Worm (Caenorhabditis elegans) whole organism, young adult: ENCODE measurements around the gene C13F10.6.

Source experiments
- Y53F4B.3 ChIP-seq: fragments of 200-800 bp; sonication (Bioruptor generic); IDR thresholded peaks from 2 replicates; pipeline ENCODE4 v1.3.6; 2022; ENCODE audit warnings: missing genetic modification reagents, missing genetic modification characterization, missing compliant biosample characterization
- cebp-2 ChIP-seq: fragments of 200-800 bp; sonication (Bioruptor generic); IDR thresholded peaks from 2 replicates; pipeline ENCODE4 v1.3.6; 2022; ENCODE audit warnings: missing genetic modification characterization, missing compliant biosample characterization
- egrh-3 ChIP-seq: fragments of 200-800 bp; sonication (Bioruptor generic); IDR thresholded peaks from 2 replicates; pipeline ENCODE4 v1.3.6; 2022; ENCODE audit warnings: missing genetic modification reagents, missing genetic modification characterization, missing compliant biosample characterization
- let-526 ChIP-seq: fragments of 200-800 bp; sonication (Bioruptor generic); IDR thresholded peaks from 2 replicates; pipeline ENCODE4 v1.3.6; 2022; ENCODE audit warnings: missing genetic modification reagents, missing genetic modification characterization, missing compliant biosample characterization
- nhr-179 ChIP-seq: sonication (generic microtip); optimal IDR thresholded peaks from 2 replicates; lab custom pipeline; 2016; ENCODE audit warnings: mild to moderate bottlenecking, missing genetic modification characterization, missing compliant biosample characterization

DNA sequence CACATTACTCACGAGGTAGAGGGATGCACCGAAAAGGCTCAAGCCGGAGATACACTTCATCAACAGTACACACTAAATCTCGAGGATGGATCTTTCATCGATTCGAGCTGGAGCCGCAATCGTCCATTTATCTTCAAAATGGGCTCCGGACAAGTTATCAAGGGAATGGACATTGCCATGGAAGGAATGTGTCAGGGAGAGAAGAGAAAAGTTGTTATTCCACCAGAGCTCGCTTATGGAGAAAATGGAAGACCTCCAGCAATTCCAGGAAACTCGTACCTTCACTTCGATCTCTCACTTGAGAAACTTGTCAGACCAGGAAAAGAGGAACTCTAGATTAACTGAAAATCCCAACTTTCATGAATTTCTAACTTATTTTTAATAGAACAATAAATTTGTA, 5.1 kb upstream of the C13F10.6 start:
- TF ChIP-seq egrh-3, result no peak
- no peak for TF ChIP-seq nhr-179
- TF ChIP-seq cebp-2, result no peak
- TF ChIP-seq let-526, result no peak
- TF ChIP-seq Y53F4B.3 (GFP tag; lab: Robert Waterston, UW), result no peak
